Worm (Caenorhabditis elegans) whole organism, L4 larva: ENCODE measurements around the gene gob-1.

Source experiments
- ZK546.5 ChIP-seq, 2 experiments: sonication (generic microtip); optimal IDR thresholded peaks; 2 replicates each; lab custom pipeline; 2017; ENCODE audit warnings: missing biosample characterization in 2 of 2, missing genetic modification characterization in 2 of 2
- dpl-1 ChIP-seq: fragments of 150-350 bp; optimal IDR thresholded peaks from 2 replicates; lab custom pipeline; 2014; ENCODE audit warnings: missing biosample characterization, missing genetic modification reagents, missing genetic modification characterization
- snpc-1.2 ChIP-seq: fragments of 200-800 bp; sonication (Bioruptor generic); IDR thresholded peaks from 2 replicates; pipeline ENCODE4 v1.3.6; 2022; ENCODE audit warnings: missing genetic modification reagents, missing genetic modification characterization, missing compliant biosample characterization
- unc-62 ChIP-seq, 3 experiments: fragments of 150-350 bp in 1 of 3; sonication (generic microtip); optimal IDR thresholded peaks in 2 of 3; peaks in 1 of 3; 1 replicate in 1 of 3; 2 replicates in 2 of 3; lab custom pipeline; 2014 to 2017; ENCODE audit warnings: missing biosample characterization in 3 of 3, missing genetic modification characterization in 3 of 3, missing genetic modification reagents in 3 of 3, missing genotype in 1 of 3

DNA sequence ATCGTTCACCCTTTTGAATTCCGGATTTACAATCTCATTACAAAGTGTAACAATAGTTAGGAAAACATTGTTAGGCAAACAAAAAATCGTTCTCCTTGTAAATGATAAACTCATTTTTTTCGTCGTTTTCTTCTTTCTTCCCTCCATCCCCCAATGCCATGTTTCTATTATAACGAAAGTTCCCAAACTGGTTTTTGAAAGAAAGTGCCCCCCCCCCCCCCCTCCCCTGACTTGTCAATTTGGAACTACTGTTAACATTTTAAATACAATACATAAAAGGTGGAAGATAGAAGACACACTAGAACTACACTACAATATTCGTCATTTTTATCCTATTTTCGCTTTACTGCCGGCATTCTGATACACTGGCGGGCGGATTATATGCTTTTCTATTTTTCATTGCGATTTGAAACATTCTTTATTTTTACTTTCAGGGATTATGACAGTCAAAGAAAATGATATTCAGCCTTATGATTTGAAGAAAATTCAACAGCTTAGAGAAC lies 47.1 kb upstream of the gob-1 start, which contains the start of gene R03A10.5:
- no peak for TF ChIP-seq unc-62 (GFP tag; optimal IDR thresholded peaks at IDR 0.05 in 1 of 2; lab: Kevin White, UChicago)
- no peak for TF ChIP-seq unc-62 (tag; optimal IDR thresholded peaks at IDR 0.05; lab: Kevin White, UChicago)
- TF ChIP-seq ZK546.5 (tag; optimal IDR thresholded peaks at IDR 0.05; lab: Kevin White, UChicago) = no peak
- TF ChIP-seq snpc-1.2 = no peak
- no peak for TF ChIP-seq dpl-1 (GFP tag; lab: Kevin White, UChicago)
